Worm (Caenorhabditis elegans): Measurements from ENCODE around the gene Y57E12B.4.

Gene Y57E12B.4

DNA sequence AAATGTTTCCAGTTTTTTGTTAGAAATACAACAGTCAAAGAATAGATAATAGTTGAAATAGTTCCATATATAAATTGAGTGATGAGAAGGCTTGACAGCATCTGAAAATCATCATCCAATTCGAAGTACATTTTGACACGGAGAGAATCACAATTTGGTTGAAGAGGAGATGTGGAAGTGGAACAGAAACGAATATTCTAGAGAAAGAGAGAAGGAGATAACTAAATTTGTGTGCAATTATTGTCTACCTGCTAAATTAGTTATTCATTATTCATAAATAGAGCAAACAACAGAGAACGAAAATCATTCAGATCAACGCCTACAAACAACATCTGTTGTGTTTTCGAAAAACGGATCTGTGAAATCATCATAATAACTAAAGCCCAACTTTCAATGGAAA lies 6.5 kb upstream of the Y57E12B.4 start, which contains the start of gene srg-31:
srg-31 (minus strand) TSS at position 101 of the 400 bp plus-strand sequence.
- TF ChIP-seq dmd-4 (tag; optimal IDR thresholded peaks at IDR 0.05; ENCODE audit: borderline replicate concordance): no peak
- TF ChIP-seq pax-1 (tag; optimal IDR thresholded peaks at IDR 0.05): no peak
- no peak for TF ChIP-seq tbx-2 (tag; optimal IDR thresholded peaks at IDR 0.05)
- TF ChIP-seq unc-42 (tag; optimal IDR thresholded peaks at IDR 0.05): no peak
- no peak for TF ChIP-seq pros-1 (tag; optimal IDR thresholded peaks at IDR 0.05)
- TF ChIP-seq ceh-9 (tag; optimal IDR thresholded peaks at IDR 0.05): no peak
- no peak for TF ChIP-seq npax-4 (tag; optimal IDR thresholded peaks at IDR 0.05)
- TF ChIP-seq mec-3 (tag; optimal IDR thresholded peaks at IDR 0.05; ENCODE audit: borderline replicate concordance): no peak
- TF ChIP-seq C38D4.7 (GFP tag; optimal IDR thresholded peaks at IDR 0.05): no peak
- no peak for TF ChIP-seq fkh-10 (GFP tag; optimal IDR thresholded peaks at IDR 0.05)
- no peak for TF ChIP-seq ceh-6 (GFP tag; optimal IDR thresholded peaks at IDR 0.05)
- TF ChIP-seq hlh-15 (tag; optimal IDR thresholded peaks at IDR 0.05): no peak
- TF ChIP-seq ceh-30 (tag; optimal IDR thresholded peaks at IDR 0.05): no peak
- no peak for TF ChIP-seq K09A11.1 (tag; optimal IDR thresholded peaks at IDR 0.05; ENCODE audit: insufficient read depth)
- TF ChIP-seq sox-2 (GFP tag; IDR thresholded peaks at IDR 0.05): no peak

DNA sequence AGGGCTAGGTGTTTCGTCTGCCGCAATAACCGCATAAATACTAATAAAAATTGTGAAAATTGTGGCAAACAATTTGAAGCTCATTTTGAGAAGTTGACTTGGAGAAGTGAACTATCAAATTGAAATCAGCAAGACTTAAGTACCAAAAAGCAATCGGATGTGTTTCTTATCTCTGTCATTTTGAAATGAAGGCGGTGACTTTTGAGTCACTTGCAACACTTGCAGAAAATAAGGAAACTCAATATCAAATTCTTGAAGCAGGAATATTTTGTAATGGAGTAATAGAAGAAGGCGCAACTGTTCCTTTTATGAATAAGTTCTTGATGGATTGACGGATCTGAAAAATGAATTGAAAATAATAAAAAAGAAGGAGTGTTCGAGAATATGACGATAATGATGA lies 4.0 kb upstream of the Y57E12B.4 start, which contains the start of gene T07H8.11:
T07H8.11 (minus strand) TSS at position 101 of the 400 bp plus-strand sequence.
- TF ChIP-seq gmeb-2 (tag; optimal IDR thresholded peaks at IDR 0.05) (no peak), ceh-18 (tag; optimal IDR thresholded peaks at IDR 0.05) (no peak), K02D7.2 (tag; optimal IDR thresholded peaks at IDR 0.05) (no peak), elt-4 (tag; optimal IDR thresholded peaks at IDR 0.05) (no peak), madf-2 (tag; optimal IDR thresholded peaks at IDR 0.05) (no peak), unc-86 (tag; optimal IDR thresholded peaks at IDR 0.05) (no peak), che-1 (tag; optimal IDR thresholded peaks at IDR 0.05) (no peak), C38D4.7 (GFP tag; optimal IDR thresholded peaks at IDR 0.05) (no peak), ceh-30 (tag; optimal IDR thresholded peaks at IDR 0.05) (no peak), zip-5 (tag; optimal IDR thresholded peaks at IDR 0.05) (no peak), Y22D7AL.16 (tag; optimal IDR thresholded peaks at IDR 0.05) (no peak), C08G9.2 (tag; optimal IDR thresholded peaks at IDR 0.05) (no peak)

DNA sequence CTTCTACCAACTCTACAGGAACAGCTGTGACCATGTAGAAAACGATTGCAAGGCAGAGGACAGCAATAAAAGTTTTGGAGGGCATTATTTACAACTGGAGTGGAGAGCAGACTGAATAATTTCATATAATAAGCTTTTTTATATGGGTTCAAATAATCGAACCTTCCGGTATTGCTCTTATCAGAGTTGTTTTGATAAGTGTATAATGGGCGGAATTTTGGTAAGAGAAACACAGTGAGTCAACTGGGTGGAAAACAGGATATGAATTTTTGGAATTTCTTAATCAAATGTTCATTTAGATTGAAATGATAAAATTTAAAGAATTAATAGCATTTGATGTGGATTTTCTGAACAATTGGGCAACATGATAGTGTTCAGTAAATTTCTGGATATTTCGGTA lies 2.4 kb upstream of the Y57E12B.4 start, which contains the start of gene Y57E12B.11:
Y57E12B.11 (minus strand) TSS at position 101 of the 400 bp plus-strand sequence.
- TF ChIP-seq pat-9 (tag; optimal IDR thresholded peaks at IDR 0.05) (no peak), ceh-30 (tag; optimal IDR thresholded peaks at IDR 0.05) (no peak), ceh-22 (tag; optimal IDR thresholded peaks at IDR 0.05) (no peak), ceh-19 (GFP tag; optimal IDR thresholded peaks at IDR 0.05) (no peak), ceh-31 (tag; optimal IDR thresholded peaks at IDR 0.05) (no peak), ceh-34 (tag; optimal IDR thresholded peaks at IDR 0.05) (no peak), fkh-10 (GFP tag; optimal IDR thresholded peaks at IDR 0.05) (no peak), zip-5 (tag; optimal IDR thresholded peaks at IDR 0.05) (no peak), unc-55 (GFP tag; optimal IDR thresholded peaks at IDR 0.05) (no peak), che-1 (tag; optimal IDR thresholded peaks at IDR 0.05) (no peak), pha-4 (tag; optimal IDR thresholded peaks at IDR 0.05) (no peak), dmd-4 (tag; optimal IDR thresholded peaks at IDR 0.05; ENCODE audit: borderline replicate concordance) (no peak), C38D4.7 (GFP tag; optimal IDR thresholded peaks at IDR 0.05) (no peak), ceh-45 (GFP tag; IDR thresholded peaks at IDR 0.05) (no peak)

DNA sequence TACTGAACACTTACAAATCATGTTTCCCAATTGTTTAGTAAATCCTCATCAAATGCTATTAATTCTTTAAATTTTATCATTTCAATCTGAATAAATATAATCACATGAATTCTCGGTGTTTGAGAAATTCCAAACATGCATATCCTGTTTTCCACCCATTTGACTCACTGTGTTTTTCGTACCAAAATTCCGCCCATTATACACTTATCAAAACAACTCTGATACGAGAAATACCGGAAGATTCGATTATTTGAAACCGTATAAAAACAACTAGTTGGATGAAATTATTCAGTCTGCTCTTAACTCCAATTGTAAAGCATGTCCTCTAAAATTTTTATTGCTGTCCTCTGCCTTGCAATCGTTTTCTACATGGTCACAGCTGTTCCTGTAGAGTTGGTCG lies 883 bp upstream of the Y57E12B.4 start, which contains the start of gene Y57E12B.1:
Y57E12B.1 (plus strand) TSS at position 301 of the 400 bp plus-strand sequence.
- TF ChIP-seq pha-4 (tag; optimal IDR thresholded peaks at IDR 0.05) (no peak), ama-1 (optimal IDR thresholded peaks at IDR 0.05) (no peak), unc-86 (tag; optimal IDR thresholded peaks at IDR 0.05) (no peak), unc-42 (tag; optimal IDR thresholded peaks at IDR 0.05) (no peak)

DNA sequence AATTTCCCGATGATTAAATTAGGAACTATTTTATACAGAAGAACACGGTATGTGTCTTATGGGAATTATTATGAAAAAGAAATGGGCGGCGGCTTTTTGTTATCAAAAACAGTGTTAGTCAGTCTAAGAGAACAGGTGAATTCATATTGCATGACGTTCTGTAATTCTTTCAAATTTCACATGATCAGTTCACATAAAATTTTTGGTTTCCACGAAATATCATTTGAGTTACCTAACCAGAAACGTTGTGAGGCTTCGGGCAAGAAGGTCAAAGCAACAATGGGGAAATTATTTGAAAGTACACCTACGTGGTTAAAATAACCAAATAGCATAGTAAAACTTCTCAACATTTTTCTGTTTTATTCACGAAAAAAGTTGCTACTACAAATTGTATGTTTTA lies 11.5 kb downstream of the Y57E12B.4 start, which contains the start of gene Y57E12B.10:
Y57E12B.10 (minus strand) TSS at position 101 of the 400 bp plus-strand sequence.
- no peak for TF ChIP-seq mec-3 (tag; optimal IDR thresholded peaks at IDR 0.05; ENCODE audit: borderline replicate concordance)

Data from whole organism, late embryonic.